Worm (Caenorhabditis elegans) whole organism, late embryonic: ENCODE data around the gene F53F4.18.

Experiments
- C08G9.2 ChIP-seq: sonication (generic microtip); optimal IDR thresholded peaks from 2 replicates; lab custom pipeline; 2016; ENCODE audit warnings: mild to moderate bottlenecking, missing genetic modification characterization, moderate library complexity, missing compliant biosample characterization
- C38D4.7 ChIP-seq: fragments of 200-800 bp; sonication (Bioruptor generic); optimal IDR thresholded peaks from 2 replicates; lab custom pipeline; 2018; ENCODE audit warnings: mild to moderate bottlenecking, missing genetic modification characterization, moderate library complexity, missing compliant biosample characterization
- Y22D7AL.16 ChIP-seq: sonication (generic microtip); optimal IDR thresholded peaks from 2 replicates; lab custom pipeline; 2016; ENCODE audit warnings: missing genetic modification characterization, missing compliant biosample characterization
- ahr-1 ChIP-seq: sonication (generic microtip); optimal IDR thresholded peaks from 2 replicates; lab custom pipeline; 2016; ENCODE audit warnings: missing genetic modification characterization, missing compliant biosample characterization
- ceh-18 ChIP-seq: sonication (generic microtip); optimal IDR thresholded peaks from 2 replicates; lab custom pipeline; 2016; ENCODE audit warnings: missing genetic modification characterization, missing compliant biosample characterization
- ceh-19 ChIP-seq: fragments of 200-800 bp; sonication (Bioruptor generic); optimal IDR thresholded peaks from 2 replicates; lab custom pipeline; 2018; ENCODE audit warnings: mild to moderate bottlenecking, missing genetic modification characterization, missing compliant biosample characterization
- ceh-2 ChIP-seq: sonication (generic microtip); optimal IDR thresholded peaks from 2 replicates; lab custom pipeline; 2016; ENCODE audit warnings: missing genotype, missing genetic modification characterization, missing compliant biosample characterization
- ceh-22 ChIP-seq: sonication (generic microtip); optimal IDR thresholded peaks from 2 replicates; lab custom pipeline; 2017; ENCODE audit warnings: missing biosample characterization, missing genetic modification characterization
- ceh-24 ChIP-seq: sonication (generic microtip); optimal IDR thresholded peaks from 2 replicates; lab custom pipeline; 2016; ENCODE audit warnings: mild to moderate bottlenecking, missing genetic modification characterization, missing compliant biosample characterization
- ceh-31 ChIP-seq: sonication (generic microtip); optimal IDR thresholded peaks from 2 replicates; lab custom pipeline; 2016; ENCODE audit warnings: missing genetic modification characterization, missing compliant biosample characterization
- ceh-34 ChIP-seq: sonication (generic microtip); optimal IDR thresholded peaks from 2 replicates; lab custom pipeline; 2016; ENCODE audit warnings: mild to moderate bottlenecking, missing genetic modification characterization, missing compliant biosample characterization
- ceh-45 ChIP-seq: fragments of 200-800 bp; sonication (Bioruptor generic); IDR thresholded peaks from 2 replicates; pipeline ENCODE4 v1.3.6; 2022; ENCODE audit warnings: missing genetic modification reagents, missing genetic modification characterization, missing compliant biosample characterization
- ceh-6 ChIP-seq: fragments of 200-800 bp; sonication (Bioruptor generic); optimal IDR thresholded peaks from 2 replicates; lab custom pipeline; 2018; ENCODE audit warnings: mild to moderate bottlenecking, missing genetic modification characterization, missing compliant biosample characterization
- dmd-4 ChIP-seq: sonication (generic microtip); optimal IDR thresholded peaks from 2 replicates; lab custom pipeline; 2016; ENCODE audit warnings: borderline replicate concordance, missing genetic modification characterization, missing compliant biosample characterization
- elt-4 ChIP-seq: sonication (generic microtip); optimal IDR thresholded peaks from 2 replicates; lab custom pipeline; 2016; ENCODE audit warnings: missing genetic modification characterization, missing compliant biosample characterization
- ets-4 ChIP-seq: sonication (generic microtip); optimal IDR thresholded peaks from 2 replicates; lab custom pipeline; 2016; ENCODE audit warnings: missing genetic modification characterization, missing compliant biosample characterization
- eyg-1 ChIP-seq: sonication (generic microtip); optimal IDR thresholded peaks from 2 replicates; lab custom pipeline; 2016; ENCODE audit warnings: missing genotype, missing genetic modification characterization, missing compliant biosample characterization
- hlh-30 ChIP-seq: sonication (generic microtip); optimal IDR thresholded peaks from 2 replicates; lab custom pipeline; 2017; ENCODE audit warnings: antibody characterized with exemption, missing genetic modification characterization, missing compliant biosample characterization; ENCODE audit not compliant: insufficient read depth
- lim-6 ChIP-seq: sonication (generic microtip); optimal IDR thresholded peaks from 2 replicates; lab custom pipeline; 2016; ENCODE audit warnings: missing genetic modification characterization, missing compliant biosample characterization
- lin-11 ChIP-seq: fragments of 200-800 bp; sonication (Bioruptor generic); optimal IDR thresholded peaks from 2 replicates; lab custom pipeline; 2018; ENCODE audit warnings: mild to moderate bottlenecking, missing genetic modification characterization, missing compliant biosample characterization
- mec-3 ChIP-seq: sonication (generic microtip); optimal IDR thresholded peaks from 2 replicates; lab custom pipeline; 2016; ENCODE audit warnings: borderline replicate concordance, missing genetic modification characterization, missing compliant biosample characterization
- nfya-1 ChIP-seq: sonication (generic microtip); optimal IDR thresholded peaks from 2 replicates; lab custom pipeline; 2017; ENCODE audit warnings: missing genetic modification characterization, mild to moderate bottlenecking, missing compliant biosample characterization, antibody characterized with exemption, moderate library complexity
- nhr-11 ChIP-seq: fragments of 150-350 bp; optimal IDR thresholded peaks from 2 replicates; lab custom pipeline; 2014; ENCODE audit warnings: missing biosample characterization, missing genetic modification characterization
- odd-2 ChIP-seq: sonication (generic microtip); optimal IDR thresholded peaks from 2 replicates; lab custom pipeline; 2017; ENCODE audit warnings: antibody characterized with exemption, mild to moderate bottlenecking, missing genetic modification characterization, missing compliant biosample characterization
- pat-9 ChIP-seq: fragments of 200-800 bp; sonication (Bioruptor generic); optimal IDR thresholded peaks from 2 replicates; lab custom pipeline; 2018; ENCODE audit warnings: mild to moderate bottlenecking, missing genetic modification characterization, moderate library complexity, missing compliant biosample characterization
- pax-1 ChIP-seq: fragments of 150-350 bp; optimal IDR thresholded peaks from 2 replicates; lab custom pipeline; 2014; ENCODE audit warnings: missing biosample characterization, missing genetic modification characterization
- pha-2 ChIP-seq: sonication (generic microtip); optimal IDR thresholded peaks from 2 replicates; lab custom pipeline; 2017; ENCODE audit warnings: mild to moderate bottlenecking, missing genetic modification characterization, missing compliant biosample characterization
- pha-4 ChIP-seq: fragments of 150-350 bp; optimal IDR thresholded peaks from 2 replicates; lab custom pipeline; 2018; ENCODE audit warnings: missing biosample characterization, missing genetic modification reagents, missing genetic modification characterization
- pqm-1 ChIP-seq: sonication (generic microtip); optimal IDR thresholded peaks from 2 replicates; lab custom pipeline; 2016; ENCODE audit warnings: missing genetic modification characterization, missing compliant biosample characterization
- pros-1 ChIP-seq: fragments of 150-350 bp; optimal IDR thresholded peaks from 2 replicates; lab custom pipeline; 2014; ENCODE audit warnings: missing biosample characterization, missing genetic modification reagents, missing genetic modification characterization
- sox-4 ChIP-seq: sonication (generic microtip); optimal IDR thresholded peaks from 2 replicates; lab custom pipeline; 2017; ENCODE audit warnings: mild to moderate bottlenecking, missing genetic modification characterization, inconsistent platforms, missing compliant biosample characterization
- tbx-2 ChIP-seq: sonication (generic microtip); optimal IDR thresholded peaks from 2 replicates; lab custom pipeline; 2016; ENCODE audit warnings: missing genetic modification characterization, missing compliant biosample characterization
- unc-42 ChIP-seq: sonication (generic microtip); optimal IDR thresholded peaks from 2 replicates; lab custom pipeline; 2016; ENCODE audit warnings: missing genotype, missing genetic modification characterization, missing compliant biosample characterization
- unc-55 ChIP-seq: sonication (generic microtip); optimal IDR thresholded peaks from 2 replicates; lab custom pipeline; 2017; ENCODE audit warnings: missing biosample characterization, missing genetic modification reagents, missing genetic modification characterization
- zip-5 ChIP-seq: sonication (generic microtip); optimal IDR thresholded peaks from 2 replicates; lab custom pipeline; 2016; ENCODE audit warnings: missing genetic modification characterization, missing compliant biosample characterization

F53F4.18 gene

DNA sequence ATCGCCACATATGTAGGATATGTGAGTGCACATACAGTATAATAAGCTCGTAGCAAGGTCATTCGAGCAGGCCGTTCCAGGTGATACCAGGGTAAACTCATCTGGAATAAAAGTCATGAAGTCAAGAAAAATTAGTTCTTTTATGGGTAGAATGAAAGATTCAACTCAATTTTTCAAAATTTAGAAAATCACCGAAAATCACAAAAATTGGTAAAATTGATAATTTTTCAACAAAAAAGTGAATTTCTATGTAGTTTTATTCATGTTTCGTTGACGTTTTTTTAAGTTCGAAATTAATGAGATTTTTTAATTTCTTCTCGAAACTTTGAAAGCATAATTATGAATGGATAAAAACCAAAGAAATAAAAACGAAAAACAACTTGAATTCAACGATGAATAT, 31.8 kb downstream of the F53F4.18 start, which contains the start of gene F53F4.16:
TSS of gene F53F4.16 (minus strand) at position 101 of the 400 bp plus-strand sequence.
- TF ChIP-seq sox-4 (tag; lab: Kevin White, UChicago) (no peak), ceh-18 (tag; lab: Kevin White, UChicago) (no peak), pros-1 (tag; lab: Kevin White, UChicago) (no peak), pha-2 (tag; lab: Kevin White, UChicago) (no peak), mec-3 (no peak), odd-2 (tag; lab: Kevin White, UChicago) (no peak), pat-9 (tag; lab: Kevin White, UChicago) (no peak), Y22D7AL.16 (tag; lab: Kevin White, UChicago) (no peak), nfya-1 (tag; lab: Kevin White, UChicago) (no peak), ahr-1 (no peak), ceh-34 (no peak), pha-4 (tag; lab: Kevin White, UChicago) (no peak), ets-4 (no peak), unc-55 (no peak), lim-6 (tag; lab: Kevin White, UChicago) (no peak), ceh-6 (GFP tag; lab: Kevin White, UChicago) (no peak), pqm-1 (no peak), ceh-19 (GFP tag; lab: Kevin White, UChicago) (no peak), C08G9.2 (no peak), C38D4.7 (no peak)

DNA sequence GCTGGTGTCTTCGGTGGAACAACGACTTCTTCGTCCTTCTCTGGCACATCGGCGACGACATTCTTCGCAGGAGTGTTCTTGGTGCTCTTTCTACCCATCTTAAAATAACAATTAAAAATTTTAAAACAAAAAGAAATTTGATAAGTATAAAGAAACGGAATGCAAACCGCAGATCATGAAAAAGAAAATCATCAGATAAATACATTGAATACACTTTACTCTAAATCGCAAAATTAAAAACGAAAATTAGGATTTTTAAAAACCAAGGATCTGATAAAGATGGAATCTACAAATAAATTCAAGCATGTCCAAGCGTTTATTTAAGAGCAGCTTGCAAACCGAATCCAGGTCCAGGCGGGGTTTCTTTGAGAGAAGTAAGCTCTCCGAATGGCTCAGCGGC, 34.5 kb downstream of the F53F4.18 start, which contains the start of gene F53F4.11:
TSS of gene F53F4.11 (minus strand) at position 101 of the 400 bp plus-strand sequence.
- no peak for TF ChIP-seq pat-9 (tag; lab: Kevin White, UChicago)
- no peak for TF ChIP-seq sox-4 (tag; lab: Kevin White, UChicago)
- no peak for TF ChIP-seq unc-55
- TF ChIP-seq elt-4 (tag; lab: Kevin White, UChicago), result no peak
- no peak for TF ChIP-seq ceh-45 (GFP tag; lab: Robert Waterston, UW)
- no peak for TF ChIP-seq ceh-34
- TF ChIP-seq pha-4 (tag; lab: Kevin White, UChicago), result no peak
- no peak for TF ChIP-seq zip-5 (tag; lab: Kevin White, UChicago)
- no peak for TF ChIP-seq ceh-24 (tag; lab: Kevin White, UChicago)
- TF ChIP-seq ceh-6 (GFP tag; lab: Kevin White, UChicago), result no peak
- TF ChIP-seq mec-3, result no peak
- no peak for TF ChIP-seq nhr-11
- no peak for TF ChIP-seq dmd-4

DNA sequence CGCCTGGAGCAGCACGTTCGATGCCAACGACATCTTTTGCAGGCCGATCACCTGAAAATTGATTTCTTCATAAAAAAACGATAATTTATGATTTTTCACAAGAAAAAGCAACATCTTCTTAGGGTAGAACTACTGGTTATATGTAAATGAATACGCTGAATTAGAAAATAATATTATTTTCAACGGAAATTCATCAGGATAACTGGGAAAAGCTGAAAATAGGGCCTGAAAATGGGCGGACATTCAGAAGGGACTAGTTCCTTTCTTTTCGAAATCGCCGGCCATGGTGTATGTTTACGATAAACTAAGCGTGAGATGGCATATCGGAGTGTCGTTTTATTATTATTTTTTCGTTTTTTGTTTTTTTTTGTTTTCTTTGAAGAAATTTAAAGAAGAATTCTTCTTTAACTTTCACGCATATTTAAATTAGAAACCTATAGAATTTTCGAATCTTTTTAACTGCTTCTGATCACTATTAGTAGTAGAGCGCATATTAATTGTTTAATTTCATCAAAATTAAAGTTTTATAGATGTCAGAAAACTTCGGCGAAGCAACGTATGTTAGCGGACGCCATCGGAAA, 35.7 kb downstream of the F53F4.18 start, which contains the start of the genes nduv-2 and F53F4.12:
TSS of gene nduv-2 (minus strand) at position 51 of the 581 bp plus-strand sequence.
TSS of gene F53F4.12 (plus strand) at position 531 of the 581 bp plus-strand sequence.
- peak; percentile 12 for TF ChIP-seq unc-42 (tag; lab: Kevin White, UChicago)
- no peak for TF ChIP-seq pax-1
- no peak for TF ChIP-seq ceh-22 (tag; lab: Kevin White, UChicago)
- no peak for TF ChIP-seq odd-2 (tag; lab: Kevin White, UChicago)
- peak; percentile 58 for TF ChIP-seq ceh-31 (tag; lab: Kevin White, UChicago)
- no peak for TF ChIP-seq lin-11 (tag; lab: Kevin White, UChicago)
- TF ChIP-seq ceh-24 (tag; lab: Kevin White, UChicago), result no peak
- TF ChIP-seq ceh-2, result peak; percentile 4
- no peak for TF ChIP-seq pha-2 (tag; lab: Kevin White, UChicago)
- peak; percentile 34 for TF ChIP-seq ets-4
- TF ChIP-seq tbx-2 (tag; lab: Kevin White, UChicago), result peak; percentile 36

DNA sequence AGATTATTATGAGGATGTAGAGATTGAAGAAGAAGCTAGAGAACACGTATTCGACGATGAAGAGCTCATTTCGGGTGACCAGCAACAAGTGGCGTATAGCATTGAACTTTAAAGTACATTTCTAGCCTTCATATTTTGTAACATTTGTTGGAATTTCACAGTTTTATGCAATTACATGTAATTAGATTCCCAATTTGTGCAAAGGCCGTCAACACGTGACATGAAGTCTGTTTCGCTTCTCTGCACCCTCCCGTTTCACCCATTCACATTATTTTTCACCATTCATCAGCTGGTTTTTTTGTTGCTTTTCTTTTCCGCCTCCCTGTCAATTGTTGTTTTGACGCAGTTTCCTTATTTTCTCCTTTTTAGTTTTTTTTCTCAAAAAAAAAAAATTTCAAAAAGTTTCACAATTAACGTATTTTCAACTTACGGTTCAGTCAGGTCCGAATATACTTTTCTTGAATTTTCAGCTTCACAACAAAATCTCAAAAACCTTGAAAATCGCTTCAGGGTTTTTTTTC, 37.2 kb downstream of the F53F4.18 start, which contains the start of gene sde-2:
TSS of gene sde-2 (plus strand) at position 471 of the 521 bp plus-strand sequence.
- TF ChIP-seq eyg-1 (tag; lab: Kevin White, UChicago), result no peak
- peak; percentile 82 for TF ChIP-seq hlh-30 (tag; lab: Kevin White, UChicago)
- TF ChIP-seq unc-42 (tag; lab: Kevin White, UChicago), result peak; percentile 93
